Fruit fly (Drosophila melanogaster) whole organism, embryonic: Measurements from ENCODE around the gene CG12194.

Source experiments
- Blimp-1 ChIP-seq: fragments of 200-800 bp; sonication (Bioruptor generic); optimal IDR thresholded peaks from 3 replicates; lab custom pipeline; 2018; ENCODE audit warnings: missing biosample characterization, missing genetic modification characterization, mild to moderate bottlenecking, moderate library complexity, missing genetic modification reagents
- BtbVII ChIP-seq: fragments of 200-800 bp; sonication (Bioruptor generic); optimal IDR thresholded peaks from 3 replicates; lab custom pipeline; 2017; ENCODE audit warnings: missing biosample characterization, mild to moderate bottlenecking, missing genetic modification characterization
- CG10431 ChIP-seq: fragments of 200-800 bp; sonication (Bioruptor generic); optimal IDR thresholded peaks from 3 replicates; lab custom pipeline; 2018; ENCODE audit warnings: missing biosample characterization, mild to moderate bottlenecking, missing genetic modification characterization
- CG12071 ChIP-seq: fragments of 200-800 bp; sonication (Bioruptor generic); optimal IDR thresholded peaks from 3 replicates; lab custom pipeline; 2018; ENCODE audit warnings: missing biosample characterization, mild to moderate bottlenecking, missing genetic modification characterization
- CG14014 ChIP-seq: fragments of 200-800 bp; sonication (Bioruptor generic); IDR thresholded peaks from 2 replicates; pipeline ENCODE4 v1.3.6; 2022; ENCODE audit warnings: missing biosample characterization, missing genetic modification characterization
- CG14050 ChIP-seq: fragments of 200-800 bp; sonication (Bioruptor generic); IDR thresholded peaks from 3 replicates; pipeline ENCODE4 v1.3.6; 2022; ENCODE audit warnings: missing biosample characterization, missing genetic modification characterization
- CG15514 ChIP-seq: fragments of 200-800 bp; sonication (Bioruptor generic); optimal IDR thresholded peaks from 3 replicates; lab custom pipeline; 2017; ENCODE audit warnings: missing biosample characterization, missing genetic modification characterization, mild to moderate bottlenecking, moderate library complexity, missing genetic modification reagents
- CG17385 ChIP-seq: fragments of 200-800 bp; sonication (Bioruptor generic); optimal IDR thresholded peaks from 3 replicates; lab custom pipeline; 2018; ENCODE audit warnings: missing biosample characterization, mild to moderate bottlenecking, missing genetic modification characterization
- CG1832 ChIP-seq: fragments of 200-800 bp; sonication (Bioruptor generic); optimal IDR thresholded peaks from 2 replicates; lab custom pipeline; 2017; ENCODE audit warnings: missing biosample characterization, mild to moderate bottlenecking, missing genetic modification characterization, inconsistent platforms
- CG2120 ChIP-seq: fragments of 200-800 bp; sonication (Bioruptor generic); optimal IDR thresholded peaks from 3 replicates; lab custom pipeline; 2016; ENCODE audit warnings: missing biosample characterization, missing genetic modification characterization
- CG31365 ChIP-seq: fragments of 200-800 bp; sonication (Bioruptor generic); optimal IDR thresholded peaks from 2 replicates; lab custom pipeline; 2018; ENCODE audit warnings: missing biosample characterization, mild to moderate bottlenecking, missing genetic modification characterization
- CG31441 ChIP-seq: fragments of 200-800 bp; sonication (Bioruptor generic); IDR thresholded peaks from 2 replicates; pipeline ENCODE4 v1.3.6; 2022; ENCODE audit warnings: missing biosample characterization, missing genetic modification characterization
- CG32767 ChIP-seq: fragments of 200-800 bp; sonication (Bioruptor generic); IDR thresholded peaks from 2 replicates; pipeline ENCODE4 v1.3.6; 2022; ENCODE audit warnings: missing biosample characterization, missing genetic modification characterization
- CG3995 ChIP-seq: fragments of 200-800 bp; sonication (Bioruptor generic); optimal IDR thresholded peaks from 3 replicates; lab custom pipeline; 2016; ENCODE audit warnings: missing biosample characterization, missing genetic modification characterization
- CrebB ChIP-seq: fragments of 200-800 bp; sonication (Bioruptor generic); optimal IDR thresholded peaks from 3 replicates; lab custom pipeline; 2018; ENCODE audit warnings: missing biosample characterization, mild to moderate bottlenecking, missing genetic modification characterization
- Dip3 ChIP-seq: fragments of 200-800 bp; sonication (Bioruptor generic); optimal IDR thresholded peaks from 3 replicates; lab custom pipeline; 2016; ENCODE audit warnings: missing biosample characterization, missing genetic modification characterization
- Doc3 ChIP-seq: fragments of 200-800 bp; sonication (Bioruptor generic); IDR thresholded peaks from 3 replicates; pipeline ENCODE4 v1.3.6; 2022; ENCODE audit warnings: missing biosample characterization, missing genetic modification characterization; ENCODE audit not compliant: partially characterized antibody
- Ets65A ChIP-seq: fragments of 200-800 bp; sonication (Bioruptor generic); peaks from one replicate; lab custom pipeline; 2016; ENCODE audit warnings: missing biosample characterization, missing genetic modification characterization
- Fer2 ChIP-seq: fragments of 200-800 bp; sonication (Bioruptor generic); optimal IDR thresholded peaks from 2 replicates; lab custom pipeline; 2018; ENCODE audit warnings: missing biosample characterization, mild to moderate bottlenecking, missing genetic modification characterization, moderate library complexity
- Hmx ChIP-seq: fragments of 200-800 bp; sonication (Bioruptor generic); optimal IDR thresholded peaks from 2 replicates; lab custom pipeline; 2016; ENCODE audit warnings: missing biosample characterization, missing genetic modification characterization
- MESR4 ChIP-seq: fragments of 200-800 bp; sonication (Bioruptor generic); optimal IDR thresholded peaks from 2 replicates; lab custom pipeline; 2018; ENCODE audit warnings: missing biosample characterization, mild to moderate bottlenecking, missing genetic modification characterization, moderate library complexity
- Max ChIP-seq: fragments of 200-800 bp; sonication (Bioruptor generic); optimal IDR thresholded peaks from 2 replicates; lab custom pipeline; 2016; ENCODE audit warnings: missing biosample characterization, mild to moderate bottlenecking, missing genetic modification characterization
- Med ChIP-seq: fragments of 200-800 bp; sonication (Bioruptor generic); peaks from one replicate; lab custom pipeline; 2016; ENCODE audit warnings: missing biosample characterization, missing genetic modification characterization, mild to moderate bottlenecking, inconsistent platforms, moderate library complexity
- Mes4 ChIP-seq: fragments of 200-800 bp; sonication (Bioruptor generic); optimal IDR thresholded peaks from 2 replicates; lab custom pipeline; 2016; ENCODE audit warnings: missing biosample characterization, missing genetic modification characterization
- NFAT ChIP-seq: fragments of 200-800 bp; sonication (Bioruptor generic); IDR thresholded peaks from 2 replicates; pipeline ENCODE4 v1.3.6; 2022; ENCODE audit warnings: missing biosample characterization, missing genetic modification characterization
- NK7.1 ChIP-seq: fragments of 200-800 bp; sonication (Bioruptor generic); optimal IDR thresholded peaks from 3 replicates; lab custom pipeline; 2016; ENCODE audit warnings: missing biosample characterization, missing genetic modification characterization
- Neu2 ChIP-seq: fragments of 200-800 bp; sonication (Bioruptor generic); optimal IDR thresholded peaks from 3 replicates; lab custom pipeline; 2016; ENCODE audit warnings: missing biosample characterization, missing genetic modification characterization, borderline replicate concordance
- Ravus ChIP-seq: fragments of 200-800 bp; sonication (Bioruptor generic); IDR thresholded peaks from 2 replicates; pipeline ENCODE4 v1.3.6; 2022; ENCODE audit warnings: missing biosample characterization, missing genetic modification characterization
- Sry-δ ChIP-seq: fragments of 200-800 bp; sonication (Bioruptor generic); optimal IDR thresholded peaks from 2 replicates; lab custom pipeline; 2016; ENCODE audit warnings: missing biosample characterization, missing genetic modification characterization
- TFAM ChIP-seq: fragments of 200-800 bp; sonication (Bioruptor generic); optimal IDR thresholded peaks from 2 replicates; lab custom pipeline; 2017; ENCODE audit warnings: missing biosample characterization, missing genetic modification characterization, inconsistent platforms
- Tbp ChIP-seq: fragments of >200 bp; optimal IDR thresholded peaks from 2 replicates; lab custom pipeline; 2018; ENCODE audit warnings: missing biosample characterization, missing genetic modification characterization
- Xbp1 ChIP-seq: fragments of 200-800 bp; sonication (Bioruptor generic); optimal IDR thresholded peaks from 3 replicates; lab custom pipeline; 2016; ENCODE audit warnings: missing biosample characterization, mild to moderate bottlenecking, missing genetic modification characterization
- ab ChIP-seq: fragments of 200-800 bp; sonication (Bioruptor generic); optimal IDR thresholded peaks from 2 replicates; lab custom pipeline; 2016; ENCODE audit warnings: missing biosample characterization, missing genetic modification characterization
- abd-A ChIP-seq: fragments of 200-800 bp; sonication (Bioruptor generic); optimal IDR thresholded peaks from 3 replicates; lab custom pipeline; 2019; ENCODE audit warnings: missing biosample characterization, mild to moderate bottlenecking, missing genetic modification characterization, moderate library complexity
- ase ChIP-seq: fragments of 200-800 bp; sonication (Bioruptor generic); IDR thresholded peaks from 3 replicates; pipeline ENCODE4 v1.3.6; 2022; ENCODE audit warnings: missing biosample characterization, missing genetic modification characterization
- ash1 ChIP-seq: fragments of 200-800 bp; sonication (Bioruptor generic); optimal IDR thresholded peaks from 2 replicates; lab custom pipeline; 2018; ENCODE audit warnings: missing biosample characterization, mild to moderate bottlenecking, missing genetic modification characterization
- bowl ChIP-seq: fragments of 200-800 bp; sonication (Bioruptor generic); IDR thresholded peaks from 2 replicates; pipeline ENCODE4 v1.3.6; 2022; ENCODE audit warnings: missing biosample characterization, missing genetic modification characterization
- caup ChIP-seq: fragments of 200-800 bp; sonication (Bioruptor generic); optimal IDR thresholded peaks from 3 replicates; lab custom pipeline; 2017; ENCODE audit warnings: missing biosample characterization, mild to moderate bottlenecking, missing genetic modification characterization, moderate library complexity; ENCODE audit not compliant: severe bottlenecking
- grau ChIP-seq: fragments of 200-800 bp; optimal IDR thresholded peaks from 3 replicates; lab custom pipeline; 2019; ENCODE audit warnings: missing biosample characterization, mild to moderate bottlenecking, missing genetic modification characterization, moderate library complexity
- insv ChIP-seq, 2 experiments: fragments of 200-800 bp; sonication (Bioruptor generic); optimal IDR thresholded peaks; 3 replicates each; lab custom pipeline; 2016 to 2018; ENCODE audit warnings: missing biosample characterization in 2 of 2, missing genetic modification characterization in 2 of 2
- lbe ChIP-seq: fragments of 200-800 bp; sonication (Bioruptor generic); optimal IDR thresholded peaks from 2 replicates; lab custom pipeline; 2016; ENCODE audit warnings: missing biosample characterization, mild to moderate bottlenecking, missing genetic modification characterization
- nerfin-2 ChIP-seq: fragments of 200-800 bp; sonication (Bioruptor generic); IDR thresholded peaks from 2 replicates; pipeline ENCODE4 v1.3.6; 2022; ENCODE audit warnings: missing biosample characterization, missing genetic modification characterization; ENCODE audit not compliant: partially characterized antibody
- onecut ChIP-seq: fragments of 200-800 bp; sonication (Bioruptor generic); IDR thresholded peaks from 2 replicates; pipeline ENCODE4 v1.3.6; 2022; ENCODE audit warnings: missing biosample characterization, missing genetic modification characterization
- salm ChIP-seq: fragments of 200-800 bp; sonication (Bioruptor generic); optimal IDR thresholded peaks from 2 replicates; lab custom pipeline; 2018; ENCODE audit warnings: missing biosample characterization, mild to moderate bottlenecking, missing genetic modification characterization
- sna ChIP-seq: fragments of 200-800 bp; sonication (Bioruptor generic); IDR thresholded peaks from 2 replicates; pipeline ENCODE4 v1.3.6; 2022; ENCODE audit warnings: missing biosample characterization, missing genetic modification characterization; ENCODE audit not compliant: partially characterized antibody
- ssp ChIP-seq: fragments of 200-800 bp; sonication (Bioruptor generic); IDR thresholded peaks from 2 replicates; pipeline ENCODE4 v1.3.6; 2022; ENCODE audit warnings: missing biosample characterization, missing genetic modification characterization
- tgo ChIP-seq: fragments of 200-800 bp; sonication (Bioruptor generic); IDR thresholded peaks from 3 replicates; pipeline ENCODE4 v1.3.6; 2022; ENCODE audit warnings: missing biosample characterization, missing genetic modification characterization
- toy ChIP-seq: fragments of 200-800 bp; sonication (Bioruptor generic); IDR thresholded peaks from 2 replicates; pipeline ENCODE4 v1.3.6; 2022; ENCODE audit warnings: missing biosample characterization, missing genetic modification characterization
- wdn ChIP-seq: fragments of 200-800 bp; sonication (Bioruptor generic); IDR thresholded peaks from 2 replicates; pipeline ENCODE4 v1.3.6; 2022; ENCODE audit warnings: missing biosample characterization, missing genetic modification characterization
- zf30C ChIP-seq: fragments of 200-800 bp; sonication (Bioruptor generic); optimal IDR thresholded peaks from 3 replicates; lab custom pipeline; 2018; ENCODE audit warnings: missing biosample characterization, mild to moderate bottlenecking, missing genetic modification characterization

Gene CG12194

DNA sequence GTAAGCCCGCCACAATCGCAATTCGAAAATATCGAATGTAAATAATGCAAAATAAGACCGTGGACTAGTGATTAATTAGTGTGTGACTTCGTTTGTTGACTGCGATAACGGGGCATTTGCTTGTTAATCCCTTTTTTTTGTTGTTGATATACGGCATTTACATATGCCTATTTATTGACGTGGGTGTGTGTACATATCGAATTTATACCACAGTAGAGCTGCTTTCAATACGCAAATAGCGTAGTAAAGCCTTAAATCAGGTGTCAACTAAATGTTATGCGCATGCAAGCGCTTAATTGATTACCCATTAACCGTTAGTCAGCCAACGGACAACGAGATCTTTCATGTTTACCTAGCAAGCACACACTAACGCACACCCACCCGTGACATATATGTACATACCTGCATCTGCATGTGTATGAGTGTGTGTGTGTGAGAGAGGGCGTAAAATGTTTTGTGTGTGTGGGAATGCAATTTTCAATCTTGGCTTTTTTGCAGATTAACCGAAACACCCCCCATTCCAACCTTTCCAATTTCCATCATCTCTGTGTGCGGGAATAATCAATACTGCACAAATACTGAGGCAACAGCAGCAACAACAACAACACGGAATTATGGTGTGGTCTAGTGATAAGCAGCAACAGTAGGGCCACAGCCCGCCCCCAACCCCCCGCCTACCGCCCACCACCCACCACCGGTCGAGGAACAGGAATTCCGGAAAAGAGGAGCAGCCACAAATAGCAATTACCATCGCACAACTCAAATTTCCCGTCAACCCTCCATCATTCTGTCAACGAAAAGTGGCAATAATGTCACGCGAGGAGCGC is 560 bp downstream of the CG12194 start (continued):
- TF ChIP-seq MESR4 (GFP tag; lab: Kevin White, UChicago) (no peak), onecut (GFP tag; lab: Robert Waterston, UW) (peak; percentile 97), Neu2 (GFP tag; lab: Kevin White, UChicago) (no peak), insv (GFP tag; optimal IDR thresholded peaks at IDR 0.05; lab: Kevin White, UChicago) (peak in 1 of 2 experiments; percentile 7), CG31441 (GFP tag; lab: Robert Waterston, UW) (no peak; the same call in 1 of the 2 replicates), CrebB (no peak), CG14014 (GFP tag; lab: Robert Waterston, UW) (no peak), CG3995 (GFP tag; lab: Kevin White, UChicago) (no peak), Dip3 (GFP tag; lab: Kevin White, UChicago) (no peak), CG14050 (GFP tag; lab: Robert Waterston, UW) (no peak), ab (GFP tag; lab: Kevin White, UChicago) (no peak), CG32767 (GFP tag; lab: Robert Waterston, UW) (no peak), NFAT (GFP tag; lab: Robert Waterston, UW) (no peak), sna (GFP tag; lab: Robert Waterston, UW) (no peak), abd-A (no peak), CG2120 (GFP tag; lab: Kevin White, UChicago) (no peak), lbe (GFP tag; lab: Kevin White, UChicago) (no peak), CG10431 (GFP tag; lab: Kevin White, UChicago) (peak; percentile 65), wdn (GFP tag; lab: Robert Waterston, UW) (no peak), Xbp1 (no peak), Ets65A (peak; percentile 87), BtbVII (GFP tag; lab: Kevin White, UChicago) (no peak), zf30C (GFP tag; lab: Kevin White, UChicago) (no peak), caup (GFP tag; lab: Kevin White, UChicago) (no peak), bowl (peak; percentile 5; the same call in 1 of the 2 replicates), ssp (GFP tag; lab: Robert Waterston, UW) (no peak), Doc3 (no peak), grau (tag; lab: Kevin White, UChicago) (no peak), ase (no peak), NK7.1 (GFP tag; lab: Kevin White, UChicago) (no peak), ash1 (no peak), Sry-δ (GFP tag; lab: Kevin White, UChicago) (no peak), nerfin-2 (GFP tag; lab: Robert Waterston, UW) (no peak), Fer2 (tag; lab: Kevin White, UChicago) (peak; percentile 4), Med (peak; percentile 65), toy (GFP tag; lab: Robert Waterston, UW) (no peak), CG12071 (GFP tag; lab: Kevin White, UChicago) (peak; percentile 66), Mes4 (GFP tag; lab: Kevin White, UChicago) (peak; percentile 13), CG15514 (GFP tag; lab: Kevin White, UChicago) (peak; percentile 13), Ravus (no peak), CG31365 (tag; lab: Kevin White, UChicago) (peak; percentile 51), Blimp-1 (GFP tag; lab: Kevin White, UChicago) (no peak), Hmx (no peak), Max (GFP tag; lab: Kevin White, UChicago) (no peak), TFAM (GFP tag; lab: Kevin White, UChicago) (peak; percentile 18), Tbp (no peak), salm (tag; lab: Kevin White, UChicago) (no peak), tgo (GFP tag; lab: Robert Waterston, UW) (no peak), CG17385 (no peak), CG1832 (no peak)
